Fruit fly (Drosophila melanogaster) whole organism, prepupa: ENCODE data around the gene Catsup.

ENCODE experiments used
- Blimp-1 ChIP-seq: fragments of 200-800 bp; sonication (Bioruptor generic); optimal IDR thresholded peaks from 3 replicates; lab custom pipeline; 2017; ENCODE audit warnings: missing biosample characterization, missing genetic modification characterization, mild to moderate bottlenecking, moderate library complexity, missing genetic modification reagents
- CG10631 ChIP-seq: fragments of 200-800 bp; sonication (Bioruptor generic); optimal IDR thresholded peaks from 2 replicates; lab custom pipeline; 2016; ENCODE audit warnings: missing biosample characterization, missing genetic modification characterization
- CG11294 ChIP-seq: fragments of 200-800 bp; sonication (Bioruptor generic); IDR thresholded peaks from 2 replicates; pipeline ENCODE4 v1.3.6; 2022; ENCODE audit warnings: missing biosample characterization, missing genetic modification characterization
- CG11762 ChIP-seq: fragments of 200-800 bp; sonication (Bioruptor generic); optimal IDR thresholded peaks from 3 replicates; lab custom pipeline; 2016; ENCODE audit warnings: missing biosample characterization, missing genetic modification characterization; ENCODE audit not compliant: insufficient read depth
- CG15336 ChIP-seq: fragments of 200-800 bp; sonication (Bioruptor generic); IDR thresholded peaks from 2 replicates; pipeline ENCODE4 v1.3.6; 2022; ENCODE audit warnings: missing biosample characterization, missing genetic modification characterization
- CG1621 ChIP-seq: fragments of 200-800 bp; sonication (Bioruptor generic); optimal IDR thresholded peaks from 3 replicates; lab custom pipeline; 2018; ENCODE audit warnings: missing biosample characterization, mild to moderate bottlenecking, missing genetic modification characterization
- CG16779 ChIP-seq: fragments of 200-800 bp; sonication (Bioruptor generic); optimal IDR thresholded peaks from 3 replicates; lab custom pipeline; 2017; ENCODE audit warnings: missing biosample characterization, mild to moderate bottlenecking, missing genetic modification characterization
- CG3032 ChIP-seq: fragments of 200-800 bp; optimal IDR thresholded peaks from 2 replicates; lab custom pipeline; 2019; ENCODE audit warnings: missing biosample characterization, mild to moderate bottlenecking, missing genetic modification characterization, moderate library complexity
- CG31627 ChIP-seq: fragments of 200-800 bp; sonication (Bioruptor generic); optimal IDR thresholded peaks from 3 replicates; lab custom pipeline; 2016; ENCODE audit warnings: missing biosample characterization, missing genetic modification characterization
- CG32006 ChIP-seq: fragments of 200-800 bp; sonication (Bioruptor generic); optimal IDR thresholded peaks from 3 replicates; lab custom pipeline; 2017; ENCODE audit warnings: missing biosample characterization, mild to moderate bottlenecking, missing genetic modification characterization
- CG34406 ChIP-seq: fragments of 200-800 bp; sonication (Bioruptor generic); optimal IDR thresholded peaks from 3 replicates; lab custom pipeline; 2016; ENCODE audit warnings: missing biosample characterization, missing genetic modification characterization
- CG3919 ChIP-seq: fragments of 200-800 bp; sonication (Bioruptor generic); optimal IDR thresholded peaks from 3 replicates; lab custom pipeline; 2016; ENCODE audit warnings: missing biosample characterization, missing genetic modification characterization
- CG6163 ChIP-seq: fragments of 200-800 bp; sonication (Bioruptor generic); IDR thresholded peaks from 3 replicates; pipeline ENCODE4 v1.3.6; 2022; ENCODE audit warnings: missing biosample characterization, missing genetic modification characterization
- CG6276 ChIP-seq: fragments of 200-800 bp; sonication (Bioruptor generic); optimal IDR thresholded peaks from 2 replicates; lab custom pipeline; 2017; ENCODE audit warnings: missing biosample characterization, mild to moderate bottlenecking, missing genetic modification characterization
- CG6792 ChIP-seq: fragments of 200-800 bp; sonication (Bioruptor generic); optimal IDR thresholded peaks from 3 replicates; lab custom pipeline; 2016; ENCODE audit warnings: missing biosample characterization, missing genetic modification characterization
- CG6808 ChIP-seq: fragments of 200-800 bp; sonication (Bioruptor generic); optimal IDR thresholded peaks from 3 replicates; lab custom pipeline; 2017; ENCODE audit warnings: missing biosample characterization, missing genetic modification characterization, mild to moderate bottlenecking, moderate library complexity, missing genetic modification reagents
- CG6854 ChIP-seq: fragments of 200-800 bp; sonication (Bioruptor generic); optimal IDR thresholded peaks from 2 replicates; lab custom pipeline; 2017; ENCODE audit warnings: missing biosample characterization, mild to moderate bottlenecking, missing genetic modification characterization
- CG7368 ChIP-seq: fragments of 200-800 bp; sonication (Bioruptor generic); optimal IDR thresholded peaks from 3 replicates; lab custom pipeline; 2016; ENCODE audit warnings: missing biosample characterization, missing genetic modification characterization
- CG8119 ChIP-seq: fragments of 200-800 bp; sonication (Bioruptor generic); IDR thresholded peaks from 3 replicates; pipeline ENCODE4 v1.3.6; 2022; ENCODE audit warnings: missing biosample characterization, missing genetic modification characterization
- CG8319 ChIP-seq: fragments of 200-800 bp; sonication (Bioruptor generic); optimal IDR thresholded peaks from 3 replicates; lab custom pipeline; 2016; ENCODE audit warnings: missing biosample characterization, missing genetic modification characterization
- CG9139 ChIP-seq: fragments of 200-800 bp; sonication (Bioruptor generic); optimal IDR thresholded peaks from 3 replicates; lab custom pipeline; 2017; ENCODE audit warnings: missing biosample characterization, mild to moderate bottlenecking, missing genetic modification characterization
- Eip75B ChIP-seq: fragments of 200-800 bp; sonication (Bioruptor generic); optimal IDR thresholded peaks from 3 replicates; lab custom pipeline; 2016; ENCODE audit warnings: missing biosample characterization, missing genetic modification characterization
- Eip78C ChIP-seq: fragments of 200-800 bp; sonication (Bioruptor generic); peaks from one replicate; lab custom pipeline; 2016; ENCODE audit warnings: missing biosample characterization, missing genetic modification characterization
- Eip93F ChIP-seq: fragments of 200-800 bp; sonication (Bioruptor generic); optimal IDR thresholded peaks from 2 replicates; lab custom pipeline; 2016; ENCODE audit warnings: missing biosample characterization, mild to moderate bottlenecking, missing genetic modification characterization
- Gug ChIP-seq: fragments of 200-800 bp; sonication (Bioruptor generic); IDR thresholded peaks from 2 replicates; pipeline ENCODE4 v1.3.6; 2022; ENCODE audit warnings: missing biosample characterization, missing genetic modification characterization
- Hr4 ChIP-seq: fragments of 200-800 bp; sonication (Bioruptor generic); optimal IDR thresholded peaks from 3 replicates; lab custom pipeline; 2016; ENCODE audit warnings: missing biosample characterization, missing genetic modification characterization
- Lpt ChIP-seq: fragments of 200-800 bp; sonication (Bioruptor generic); optimal IDR thresholded peaks from 3 replicates; lab custom pipeline; 2016; ENCODE audit warnings: missing biosample characterization, missing genetic modification characterization
- Met ChIP-seq: fragments of 200-800 bp; sonication (Bioruptor generic); optimal IDR thresholded peaks from 3 replicates; lab custom pipeline; 2016; ENCODE audit warnings: missing biosample characterization, missing genetic modification characterization
- OdsH ChIP-seq: fragments of 200-800 bp; sonication (Bioruptor generic); optimal IDR thresholded peaks from 3 replicates; lab custom pipeline; 2016; ENCODE audit warnings: missing biosample characterization, missing genetic modification characterization
- Smox ChIP-seq: fragments of 200-800 bp; sonication (Bioruptor generic); optimal IDR thresholded peaks from 3 replicates; lab custom pipeline; 2016; ENCODE audit warnings: missing biosample characterization, missing genetic modification characterization
- Sox14 ChIP-seq: fragments of 200-800 bp; sonication (Bioruptor generic); optimal IDR thresholded peaks from 3 replicates; lab custom pipeline; 2016; ENCODE audit warnings: missing biosample characterization, missing genetic modification characterization
- Sox15 ChIP-seq: fragments of 200-800 bp; sonication (Bioruptor generic); optimal IDR thresholded peaks from 3 replicates; lab custom pipeline; 2016; ENCODE audit warnings: missing biosample characterization, missing genetic modification characterization
- achi ChIP-seq: fragments of 200-800 bp; sonication (Bioruptor generic); optimal IDR thresholded peaks from 3 replicates; lab custom pipeline; 2016; ENCODE audit warnings: missing biosample characterization, missing genetic modification characterization
- cyc ChIP-seq: fragments of 200-800 bp; sonication (Bioruptor generic); optimal IDR thresholded peaks from 3 replicates; lab custom pipeline; 2016; ENCODE audit warnings: missing biosample characterization, missing genetic modification characterization
- dac ChIP-seq: fragments of 200-800 bp; sonication (Bioruptor generic); optimal IDR thresholded peaks from 2 replicates; lab custom pipeline; 2017; ENCODE audit warnings: missing biosample characterization, mild to moderate bottlenecking, missing genetic modification characterization
- eg ChIP-seq: fragments of 200-800 bp; sonication (Bioruptor generic); IDR thresholded peaks from 3 replicates; pipeline ENCODE4 v1.3.6; 2022; ENCODE audit warnings: missing biosample characterization, missing genetic modification characterization
- fd59A ChIP-seq: fragments of 200-800 bp; sonication (Bioruptor generic); optimal IDR thresholded peaks from 2 replicates; lab custom pipeline; 2017; ENCODE audit warnings: missing biosample characterization, mild to moderate bottlenecking, missing genetic modification characterization, missing genetic modification reagents
- fd85E ChIP-seq: fragments of 200-800 bp; sonication (Bioruptor generic); optimal IDR thresholded peaks from 3 replicates; lab custom pipeline; 2016; ENCODE audit warnings: missing biosample characterization, missing genetic modification characterization
- fkh ChIP-seq: fragments of 200-800 bp; sonication (Bioruptor generic); optimal IDR thresholded peaks from 3 replicates; lab custom pipeline; 2017; ENCODE audit warnings: missing biosample characterization, mild to moderate bottlenecking, missing genetic modification characterization, moderate library complexity
- lz ChIP-seq: fragments of 200-800 bp; sonication (Bioruptor generic); optimal IDR thresholded peaks from 3 replicates; lab custom pipeline; 2016; ENCODE audit warnings: missing biosample characterization, missing genetic modification characterization
- net ChIP-seq: fragments of 200-800 bp; sonication (Bioruptor generic); optimal IDR thresholded peaks from 3 replicates; lab custom pipeline; 2016; ENCODE audit warnings: missing biosample characterization, missing genetic modification characterization
- pdm3 ChIP-seq: fragments of 200-800 bp; sonication (Bioruptor generic); optimal IDR thresholded peaks from 3 replicates; lab custom pipeline; 2016; ENCODE audit warnings: missing biosample characterization, missing genetic modification characterization
- salr ChIP-seq, 2 experiments: fragments of 200-800 bp; sonication (Bioruptor generic); optimal IDR thresholded peaks; 3 replicates each; lab custom pipeline; 2016 to 2018; ENCODE audit warnings: missing biosample characterization in 2 of 2, missing genetic modification characterization in 2 of 2, mild to moderate bottlenecking in 1 of 2
- spab ChIP-seq: fragments of 200-800 bp; sonication (Bioruptor generic); optimal IDR thresholded peaks from 2 replicates; lab custom pipeline; 2017; ENCODE audit warnings: missing biosample characterization, mild to moderate bottlenecking, missing genetic modification characterization, missing genetic modification reagents
- ss ChIP-seq, 2 experiments: fragments of 200-800 bp; sonication (Bioruptor generic); optimal IDR thresholded peaks; 2 replicates in 1 of 2; 3 replicates in 1 of 2; lab custom pipeline; 2017 to 2018; ENCODE audit warnings: mild to moderate bottlenecking in 2 of 2, missing biosample characterization in 2 of 2, missing genetic modification characterization in 2 of 2, moderate library complexity in 1 of 2
- svp ChIP-seq: fragments of 200-800 bp; sonication (Bioruptor generic); peaks from one replicate; lab custom pipeline; 2016; ENCODE audit warnings: missing biosample characterization, missing genetic modification characterization
- vri ChIP-seq: fragments of 200-800 bp; sonication (Bioruptor generic); optimal IDR thresholded peaks from 3 replicates; lab custom pipeline; 2016; ENCODE audit warnings: missing biosample characterization, mild to moderate bottlenecking, missing genetic modification characterization

Gene Catsup

DNA sequence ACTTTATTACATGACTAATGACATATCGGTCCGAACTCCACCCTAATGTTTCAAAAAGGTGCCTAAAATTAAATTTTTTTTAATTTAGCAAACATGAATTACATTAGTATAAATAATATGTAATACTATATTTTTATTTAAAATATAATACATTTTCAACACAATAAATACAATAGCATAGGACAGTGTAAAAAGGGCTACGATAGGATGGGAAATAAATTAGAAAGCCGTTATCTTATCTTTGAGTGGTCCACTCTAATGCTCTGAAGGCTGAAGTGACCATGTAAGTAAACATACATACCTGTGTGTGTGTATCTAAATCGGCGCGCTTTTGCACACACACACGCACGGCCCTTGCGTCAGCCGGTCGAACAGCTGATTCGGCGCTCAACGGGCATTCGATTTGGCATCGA, 38.7 kb upstream of the Catsup start, which contains the start of gene CG31793 (continued):
- TF ChIP-seq Lpt (GFP tag; lab: Kevin White, UChicago) = peak; percentile 28
- peak; percentile 52; the same call in 1 of the 2 replicates for TF ChIP-seq Gug (GFP tag; lab: Robert Waterston, UW)
- peak; percentile 26 for TF ChIP-seq lz (GFP tag; lab: Kevin White, UChicago)
- no peak for TF ChIP-seq CG1621 (tag; lab: Kevin White, UChicago)
- TF ChIP-seq CG15336 (GFP tag; lab: Robert Waterston, UW) = peak; percentile 82
- peak; percentile 76 for TF ChIP-seq fkh (GFP tag; lab: Kevin White, UChicago)
- TF ChIP-seq dac (GFP tag; lab: Kevin White, UChicago) = no peak
- TF ChIP-seq CG31627 = no peak
- peak; percentile 44 for TF ChIP-seq CG11762
- TF ChIP-seq CG6163 (GFP tag; lab: Robert Waterston, UW) = no peak; the same call in 1 of the 3 replicates
- TF ChIP-seq achi = peak; percentile 68
- peak; percentile 36 for TF ChIP-seq Hr4 (GFP tag; lab: Kevin White, UChicago)
- TF ChIP-seq net (GFP tag; lab: Kevin White, UChicago) = peak; percentile 63
- no peak for TF ChIP-seq fd85E (GFP tag; lab: Kevin White, UChicago)
- TF ChIP-seq svp = no peak
- no peak for TF ChIP-seq Eip93F (GFP tag; lab: Kevin White, UChicago)
- TF ChIP-seq CG3919 (GFP tag; lab: Kevin White, UChicago) = peak; percentile 63
- TF ChIP-seq CG10631 = peak; percentile 49
- no peak for TF ChIP-seq Sox15 (GFP tag; lab: Kevin White, UChicago)
- TF ChIP-seq CG8119 (GFP tag; lab: Robert Waterston, UW) = peak; percentile 80
- TF ChIP-seq OdsH (GFP tag; lab: Kevin White, UChicago) = peak; percentile 61
- no peak for TF ChIP-seq Sox14 (GFP tag; lab: Kevin White, UChicago)
- no peak for TF ChIP-seq Smox
- TF ChIP-seq CG6808 (GFP tag; lab: Kevin White, UChicago) = peak; percentile 40
- TF ChIP-seq CG6792 (GFP tag; lab: Kevin White, UChicago) = peak; percentile 42
- TF ChIP-seq fd59A (GFP tag; lab: Kevin White, UChicago) = no peak
- no peak for TF ChIP-seq cyc
- peak; percentile 88 for TF ChIP-seq Eip78C (GFP tag; lab: Kevin White, UChicago)
- peak; percentile 79 for TF ChIP-seq eg (GFP tag; lab: Robert Waterston, UW)
- TF ChIP-seq CG11294 (GFP tag; lab: Robert Waterston, UW) = no peak; the same call in 1 of the 2 replicates
- TF ChIP-seq Blimp-1 (GFP tag; lab: Kevin White, UChicago) = no peak
- TF ChIP-seq CG34406 = peak; percentile 57
- TF ChIP-seq CG6276 (GFP tag; lab: Kevin White, UChicago) = peak; percentile 76

dm6 chr2L:19009130-19009529, 32.5 kb upstream of the Catsup start, which contains the start of gene RpL30:
TSS of gene RpL30 (minus strand) at chr2L:19009306.
- TF ChIP-seq CG6854 (GFP tag; lab: Kevin White, UChicago) (peak; percentile 98), Gug (GFP tag; lab: Robert Waterston, UW) (no peak), pdm3 (GFP tag; lab: Kevin White, UChicago) (peak; percentile 70), CG3919 (GFP tag; lab: Kevin White, UChicago) (peak; percentile 91), CG15336 (GFP tag; lab: Robert Waterston, UW) (peak; percentile 70), fd59A (GFP tag; lab: Kevin White, UChicago) (peak; percentile 43), Eip75B (GFP tag; lab: Kevin White, UChicago) (peak; percentile 83), Met (GFP tag; lab: Kevin White, UChicago) (peak; percentile 85), ss (GFP tag; optimal IDR thresholded peaks at IDR 0.05; lab: Kevin White, UChicago) (peak; percentile 88 to 89), salr (GFP tag; optimal IDR thresholded peaks at IDR 0.05; lab: Kevin White, UChicago) (peak in 1 of 2 experiments; percentile 84), lz (GFP tag; lab: Kevin White, UChicago) (peak; percentile 82), spab (GFP tag; lab: Kevin White, UChicago) (peak; percentile 46), eg (GFP tag; lab: Robert Waterston, UW) (peak; percentile 85), CG6808 (GFP tag; lab: Kevin White, UChicago) (peak; percentile 96), fd85E (GFP tag; lab: Kevin White, UChicago) (peak; percentile 90), CG3032 (tag; lab: Kevin White, UChicago) (peak; percentile 63), Eip78C (GFP tag; lab: Kevin White, UChicago) (peak; percentile 93), CG6792 (GFP tag; lab: Kevin White, UChicago) (peak; percentile 69), achi (peak; percentile 80), CG11762 (peak; percentile 52), vri (GFP tag; lab: Kevin White, UChicago) (peak; percentile 83), CG11294 (GFP tag; lab: Robert Waterston, UW) (peak; percentile 56), CG34406 (peak; percentile 81), CG7368 (GFP tag; lab: Kevin White, UChicago) (peak; percentile 69), CG9139 (GFP tag; lab: Kevin White, UChicago) (peak; percentile 84), CG8319 (peak; percentile 56), CG32006 (peak; percentile 37), net (GFP tag; lab: Kevin White, UChicago) (peak; percentile 90), CG16779 (tag; lab: Kevin White, UChicago) (peak; percentile 85), Hr4 (GFP tag; lab: Kevin White, UChicago) (peak; percentile 26), svp (peak; percentile 73), Eip93F (GFP tag; lab: Kevin White, UChicago) (no peak)
